Fruit fly (Drosophila melanogaster) whole organism, embryonic: ENCODE results near the gene CG13457.

Source experiments
- Adf1 ChIP-seq: fragments of 200-800 bp; sonication (Bioruptor generic); IDR thresholded peaks from 2 replicates; pipeline ENCODE4 v1.3.6; 2022; ENCODE audit warnings: missing biosample characterization, missing genetic modification characterization
- CG15269 ChIP-seq: fragments of 200-800 bp; sonication (Bioruptor generic); optimal IDR thresholded peaks from 2 replicates; lab custom pipeline; 2018; ENCODE audit warnings: missing biosample characterization, mild to moderate bottlenecking, missing genetic modification characterization, moderate library complexity
- CG15514 ChIP-seq: fragments of 200-800 bp; sonication (Bioruptor generic); optimal IDR thresholded peaks from 3 replicates; lab custom pipeline; 2017; ENCODE audit warnings: missing biosample characterization, missing genetic modification characterization, mild to moderate bottlenecking, moderate library complexity, missing genetic modification reagents
- CG15601 ChIP-seq: fragments of 200-800 bp; sonication (Bioruptor generic); optimal IDR thresholded peaks from 3 replicates; lab custom pipeline; 2019; ENCODE audit warnings: missing biosample characterization, mild to moderate bottlenecking, missing genetic modification characterization, moderate library complexity
- CG1647 ChIP-seq: fragments of 200-800 bp; sonication (Bioruptor generic); optimal IDR thresholded peaks from 3 replicates; lab custom pipeline; 2016; ENCODE audit warnings: missing biosample characterization, missing genetic modification characterization
- CG17568 ChIP-seq: fragments of 200-800 bp; sonication (Bioruptor generic); optimal IDR thresholded peaks from 2 replicates; lab custom pipeline; 2018; ENCODE audit warnings: missing biosample characterization, mild to moderate bottlenecking, missing genetic modification characterization, moderate library complexity
- CG17912 ChIP-seq: fragments of 200-800 bp; sonication (Bioruptor generic); optimal IDR thresholded peaks from 2 replicates; lab custom pipeline; 2018; ENCODE audit warnings: missing biosample characterization, mild to moderate bottlenecking, missing genetic modification characterization
- CG33213 ChIP-seq: fragments of 200-800 bp; sonication (Bioruptor generic); optimal IDR thresholded peaks from 3 replicates; lab custom pipeline; 2016; ENCODE audit warnings: missing biosample characterization, missing genetic modification characterization
- CG34224 ChIP-seq: fragments of 200-800 bp; sonication (Bioruptor generic); IDR thresholded peaks from 3 replicates; pipeline ENCODE4 v1.3.6; 2022; ENCODE audit warnings: missing biosample characterization, missing genetic modification characterization; ENCODE audit not compliant: partially characterized antibody
- CG3995 ChIP-seq: fragments of 200-800 bp; sonication (Bioruptor generic); optimal IDR thresholded peaks from 3 replicates; lab custom pipeline; 2016; ENCODE audit warnings: missing biosample characterization, missing genetic modification characterization
- CG4282 ChIP-seq: fragments of 200-800 bp; sonication (Bioruptor generic); optimal IDR thresholded peaks from 2 replicates; lab custom pipeline; 2016; ENCODE audit warnings: missing biosample characterization, missing genetic modification characterization
- CG4424 ChIP-seq: fragments of 200-800 bp; sonication (Bioruptor generic); optimal IDR thresholded peaks from 3 replicates; lab custom pipeline; 2016; ENCODE audit warnings: missing biosample characterization, missing genetic modification characterization
- CG4820 ChIP-seq: fragments of 200-800 bp; sonication (Bioruptor generic); optimal IDR thresholded peaks from 3 replicates; lab custom pipeline; 2016; ENCODE audit warnings: missing biosample characterization, missing genetic modification characterization
- CG5245 ChIP-seq: fragments of 200-800 bp; sonication (Bioruptor generic); optimal IDR thresholded peaks from 3 replicates; lab custom pipeline; 2016; ENCODE audit warnings: missing biosample characterization, missing genetic modification characterization
- CG7928 ChIP-seq: fragments of 200-800 bp; sonication (Bioruptor generic); optimal IDR thresholded peaks from 2 replicates; lab custom pipeline; 2017; ENCODE audit warnings: missing biosample characterization, mild to moderate bottlenecking, missing genetic modification characterization
- CG8359 ChIP-seq: fragments of 200-800 bp; sonication (Bioruptor generic); optimal IDR thresholded peaks from 2 replicates; lab custom pipeline; 2017; ENCODE audit warnings: missing biosample characterization, mild to moderate bottlenecking, missing genetic modification characterization, borderline replicate concordance
- Dad ChIP-seq: fragments of 200-800 bp; sonication (Bioruptor generic); optimal IDR thresholded peaks from 3 replicates; lab custom pipeline; 2016; ENCODE audit warnings: missing biosample characterization, missing genetic modification characterization
- Dp ChIP-seq: fragments of 200-800 bp; sonication (Bioruptor generic); optimal IDR thresholded peaks from 2 replicates; lab custom pipeline; 2018; ENCODE audit warnings: missing biosample characterization, mild to moderate bottlenecking, missing genetic modification characterization, moderate library complexity
- Ets65A ChIP-seq: fragments of 200-800 bp; sonication (Bioruptor generic); peaks from one replicate; lab custom pipeline; 2016; ENCODE audit warnings: missing biosample characterization, missing genetic modification characterization
- HLH4C ChIP-seq: fragments of 200-800 bp; sonication (Bioruptor generic); IDR thresholded peaks from 3 replicates; pipeline ENCODE4 v1.3.6; 2022; ENCODE audit warnings: missing biosample characterization, missing genetic modification characterization; ENCODE audit not compliant: partially characterized antibody
- HmgZ ChIP-seq: fragments of 200-800 bp; sonication (Bioruptor generic); optimal IDR thresholded peaks from 2 replicates; lab custom pipeline; 2018; ENCODE audit warnings: missing biosample characterization, mild to moderate bottlenecking, missing genetic modification characterization
- Jarid2 ChIP-seq: fragments of 200-800 bp; sonication (Bioruptor generic); optimal IDR thresholded peaks from 3 replicates; lab custom pipeline; 2017; ENCODE audit warnings: mild to moderate bottlenecking, missing biosample characterization, missing genetic modification reagents, missing genetic modification characterization
- MESR4 ChIP-seq: fragments of 200-800 bp; sonication (Bioruptor generic); optimal IDR thresholded peaks from 2 replicates; lab custom pipeline; 2018; ENCODE audit warnings: missing biosample characterization, mild to moderate bottlenecking, missing genetic modification characterization, moderate library complexity
- Neu2 ChIP-seq: fragments of 200-800 bp; sonication (Bioruptor generic); optimal IDR thresholded peaks from 3 replicates; lab custom pipeline; 2016; ENCODE audit warnings: missing biosample characterization, missing genetic modification characterization, borderline replicate concordance
- Poxn ChIP-seq: fragments of 200-800 bp; sonication (Bioruptor generic); IDR thresholded peaks from 2 replicates; pipeline ENCODE4 v1.3.6; 2022; ENCODE audit warnings: missing biosample characterization, missing genetic modification characterization
- Spps ChIP-seq: fragments of 200-800 bp; sonication (Bioruptor generic); optimal IDR thresholded peaks from 2 replicates; lab custom pipeline; 2018; ENCODE audit warnings: missing biosample characterization, mild to moderate bottlenecking, missing genetic modification characterization
- Stat92E ChIP-seq, 3 experiments: fragments of >200 bp in 2 of 3; fragments of 200-800 bp in 1 of 3; sonication (Bioruptor generic) in 1 of 3; optimal IDR thresholded peaks; 2 replicates each; lab custom pipeline; 2017 to 2019; ENCODE audit warnings: missing biosample characterization in 3 of 3, missing genetic modification characterization in 3 of 3, mild to moderate bottlenecking in 1 of 3, moderate library complexity in 1 of 3
- ato ChIP-seq: fragments of 200-800 bp; sonication (Bioruptor generic); IDR thresholded peaks from 2 replicates; pipeline ENCODE4 v1.3.6; 2022; ENCODE audit warnings: missing biosample characterization, missing genetic modification characterization; ENCODE audit not compliant: partially characterized antibody
- caup ChIP-seq: fragments of 200-800 bp; sonication (Bioruptor generic); optimal IDR thresholded peaks from 3 replicates; lab custom pipeline; 2017; ENCODE audit warnings: missing biosample characterization, mild to moderate bottlenecking, missing genetic modification characterization, moderate library complexity; ENCODE audit not compliant: severe bottlenecking
- chm ChIP-seq: fragments of 200-800 bp; sonication (Bioruptor generic); IDR thresholded peaks from 2 replicates; pipeline ENCODE4 v1.3.6; 2022; ENCODE audit warnings: missing biosample characterization, missing genetic modification characterization
- crol ChIP-seq: fragments of 200-800 bp; sonication (Bioruptor generic); IDR thresholded peaks from 2 replicates; pipeline ENCODE4 v1.3.6; 2022; ENCODE audit warnings: missing biosample characterization, missing genetic modification characterization
- fd96Cb ChIP-seq: fragments of 200-800 bp; sonication (Bioruptor generic); optimal IDR thresholded peaks from 2 replicates; lab custom pipeline; 2018; ENCODE audit warnings: missing biosample characterization, mild to moderate bottlenecking, missing genetic modification characterization, moderate library complexity
- fu2 ChIP-seq: fragments of 200-800 bp; sonication (Bioruptor generic); optimal IDR thresholded peaks from 2 replicates; lab custom pipeline; 2016; ENCODE audit warnings: missing biosample characterization, missing genetic modification characterization
- grau ChIP-seq: fragments of 200-800 bp; optimal IDR thresholded peaks from 3 replicates; lab custom pipeline; 2019; ENCODE audit warnings: missing biosample characterization, mild to moderate bottlenecking, missing genetic modification characterization, moderate library complexity
- gsb-n ChIP-seq: fragments of 200-800 bp; sonication (Bioruptor generic); optimal IDR thresholded peaks from 3 replicates; lab custom pipeline; 2018; ENCODE audit warnings: missing biosample characterization, mild to moderate bottlenecking, missing genetic modification characterization
- kah ChIP-seq: fragments of 200-800 bp; sonication (Bioruptor generic); optimal IDR thresholded peaks from 2 replicates; lab custom pipeline; 2018; ENCODE audit warnings: missing biosample characterization, mild to moderate bottlenecking, missing genetic modification characterization
- lbe ChIP-seq: fragments of 200-800 bp; sonication (Bioruptor generic); optimal IDR thresholded peaks from 2 replicates; lab custom pipeline; 2016; ENCODE audit warnings: missing biosample characterization, mild to moderate bottlenecking, missing genetic modification characterization
- pb ChIP-seq: fragments of 200-800 bp; sonication (Bioruptor generic); optimal IDR thresholded peaks from 3 replicates; lab custom pipeline; 2016; ENCODE audit warnings: missing biosample characterization, missing genetic modification characterization
- pfk ChIP-seq: fragments of 200-800 bp; sonication (Bioruptor generic); optimal IDR thresholded peaks from 2 replicates; lab custom pipeline; 2018; ENCODE audit warnings: missing biosample characterization, mild to moderate bottlenecking, missing genetic modification characterization, moderate library complexity
- pho ChIP-seq: fragments of 200-800 bp; sonication (Bioruptor generic); optimal IDR thresholded peaks from 2 replicates; lab custom pipeline; 2016; ENCODE audit warnings: missing biosample characterization, missing genetic modification characterization
- psq ChIP-seq: fragments of 200-800 bp; sonication (Bioruptor generic); optimal IDR thresholded peaks from 2 replicates; lab custom pipeline; 2017; ENCODE audit warnings: missing biosample characterization, missing genetic modification characterization
- seq ChIP-seq: fragments of 200-800 bp; sonication (Bioruptor generic); IDR thresholded peaks from 2 replicates; pipeline ENCODE4 v1.3.6; 2022; ENCODE audit warnings: missing biosample characterization, missing genetic modification characterization
- sim ChIP-seq: fragments of 200-800 bp; sonication (Bioruptor generic); IDR thresholded peaks from 2 replicates; pipeline ENCODE4 v1.3.6; 2022; ENCODE audit warnings: missing biosample characterization, missing genetic modification characterization
- sob ChIP-seq: fragments of 200-800 bp; sonication (Bioruptor generic); IDR thresholded peaks from 2 replicates; pipeline ENCODE4 v1.3.6; 2022; ENCODE audit warnings: missing biosample characterization, missing genetic modification characterization
- trem ChIP-seq: fragments of 200-800 bp; optimal IDR thresholded peaks from 3 replicates; lab custom pipeline; 2019; ENCODE audit warnings: missing biosample characterization, mild to moderate bottlenecking, missing genetic modification characterization, moderate library complexity
- ttk ChIP-seq: fragments of 200-800 bp; sonication (Bioruptor generic); IDR thresholded peaks from 2 replicates; pipeline ENCODE4 v2.1.2; 2022; ENCODE audit warnings: missing biosample characterization, missing genetic modification characterization

Gene CG13457

DNA sequence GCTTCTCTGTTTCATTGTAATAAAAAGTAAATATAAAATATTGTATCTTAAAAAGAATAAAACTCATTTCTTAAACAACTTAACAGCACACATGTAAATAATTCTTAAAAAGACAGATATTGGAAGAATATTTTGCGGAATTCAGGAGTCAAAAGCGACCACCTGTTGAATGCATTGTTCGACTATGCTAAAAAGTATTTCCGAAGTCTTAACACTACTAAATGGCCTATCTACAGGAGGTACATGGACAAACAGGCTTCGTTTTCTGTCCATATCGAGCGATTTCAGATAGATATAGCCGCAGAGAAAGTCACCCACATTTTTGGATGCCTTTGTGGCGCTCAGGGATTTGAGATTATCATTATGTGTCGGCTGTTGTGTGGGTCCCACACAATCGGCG lies 11.9 kb upstream of the CG13457 start (continued):
- TF ChIP-seq kah (GFP tag; lab: Kevin White, UChicago): peak; percentile 94
- peak; percentile 52 for TF ChIP-seq Neu2
- TF ChIP-seq fd96Cb (tag; lab: Kevin White, UChicago): no peak
- TF ChIP-seq, all 482 proteins: peak for 4

DNA sequence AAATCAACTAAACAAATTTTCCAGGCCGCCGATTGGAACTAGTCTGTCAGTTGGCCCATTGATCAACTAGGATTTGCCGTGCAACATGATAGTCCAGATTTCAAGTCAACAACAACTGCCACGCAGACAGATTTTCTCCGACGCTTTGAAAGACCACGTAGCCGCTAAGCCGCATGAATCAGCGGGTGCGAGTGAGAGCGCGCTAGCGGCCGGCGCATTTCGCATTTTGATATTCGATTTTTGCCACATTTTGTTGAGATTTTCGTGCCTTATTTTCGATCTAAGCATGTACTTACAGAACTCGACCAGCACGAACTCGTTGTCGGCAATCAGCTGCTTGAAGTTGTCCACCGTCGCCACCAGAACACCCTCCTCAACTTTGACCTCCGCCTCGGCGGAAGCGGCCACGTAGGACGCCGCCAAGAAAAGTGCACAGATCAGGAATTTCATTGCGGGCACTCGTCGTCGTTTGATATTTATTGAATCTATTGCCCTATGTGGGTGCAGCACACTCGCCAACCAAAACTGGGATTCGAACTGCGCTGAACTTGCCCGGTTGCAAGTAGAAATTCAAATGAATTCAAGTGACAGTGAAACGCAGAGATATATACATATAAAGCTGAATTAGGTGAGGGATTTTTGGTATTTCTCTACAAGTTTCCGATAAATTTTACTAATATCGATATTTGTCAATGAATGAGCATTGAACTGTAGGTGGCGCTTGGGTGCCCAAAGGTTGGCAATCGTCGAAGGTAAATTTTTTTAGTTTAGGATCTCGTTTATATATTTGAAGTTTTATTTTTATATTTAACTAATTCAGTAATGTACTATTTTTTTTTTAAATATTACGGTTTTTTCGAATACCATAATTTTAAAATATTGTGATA lies 11.1 kb upstream of the CG13457 start, which contains the start of gene Pdi:
Gene Pdi, minus strand, starts transcription at position 837 of the 887 bp plus-strand sequence.
- TF ChIP-seq CG4282 (GFP tag; lab: Kevin White, UChicago) (no peak), caup (GFP tag; lab: Kevin White, UChicago) (peak; percentile 4), CG4424 (peak; percentile 44), HmgZ (peak; percentile 52), Adf1 (0 out of 2 replicates have a peak, but pooled peaks have one; percentile 7), CG17568 (GFP tag; lab: Kevin White, UChicago) (peak; percentile 26), CG8359 (GFP tag; lab: Kevin White, UChicago) (no peak), seq (GFP tag; lab: Robert Waterston, UW) (peak; percentile 43; the same call in 1 of the 2 replicates), pho (peak; percentile 18), Spps (tag; lab: Kevin White, UChicago) (peak; percentile 16), CG1647 (GFP tag; lab: Kevin White, UChicago) (peak; percentile 14), CG5245 (peak; percentile 16), Jarid2 (GFP tag; lab: Kevin White, UChicago) (peak; percentile 73), CG3995 (GFP tag; lab: Kevin White, UChicago) (peak; percentile 24), Dp (GFP tag; lab: Kevin White, UChicago) (peak; percentile 62), crol (GFP tag; lab: Robert Waterston, UW) (0 out of 2 replicates have a peak, but pooled peaks have one; percentile 5), ato (GFP tag; lab: Robert Waterston, UW) (peak; percentile 54), pb (no peak), CG15269 (tag; lab: Kevin White, UChicago) (peak; percentile 11), Dad (GFP tag; lab: Kevin White, UChicago) (peak; percentile 54), lbe (GFP tag; lab: Kevin White, UChicago) (peak; percentile 50), CG34224 (peak; percentile 64), MESR4 (GFP tag; lab: Kevin White, UChicago) (peak; percentile 79), CG17912 (GFP tag; lab: Kevin White, UChicago) (peak; percentile 34), pfk (peak; percentile 64), Ets65A (GFP tag; lab: Kevin White, UChicago) (peak; percentile 86), fu2 (GFP tag; lab: Kevin White, UChicago) (no peak), CG15601 (peak; percentile 34), CG7928 (peak; percentile 26), CG33213 (GFP tag; lab: Kevin White, UChicago) (peak; percentile 69), ttk (GFP tag; lab: Robert Waterston, UW) (no peak), CG4820 (GFP tag; lab: Kevin White, UChicago) (no peak), HLH4C (GFP tag; lab: Robert Waterston, UW) (peak; percentile 60; the same call in 2 of the 3 replicates), sob (GFP tag; lab: Robert Waterston, UW) (peak; percentile 60; the same call in 1 of the 2 replicates), sim (no peak), trem (tag; lab: Kevin White, UChicago) (peak; percentile 83), psq (GFP tag; lab: Kevin White, UChicago) (no peak), gsb-n (tag; lab: Kevin White, UChicago) (peak; percentile 32), CG15514 (GFP tag; lab: Kevin White, UChicago) (peak; percentile 58), chm (GFP tag; lab: Robert Waterston, UW) (peak; percentile 72), Poxn (GFP tag; lab: Robert Waterston, UW) (no peak), Stat92E (GFP tag; optimal IDR thresholded peaks at IDR 0.05; lab: Kevin White, UChicago) (peak in 1 of 3 experiments; percentile 90), grau (tag; lab: Kevin White, UChicago) (peak; percentile 53)
